Worm (Caenorhabditis elegans) whole organism, L2 larva: Measurements from ENCODE around the gene srr-8.

Source experiments
- alr-1 ChIP-seq: fragments of 150-350 bp; optimal IDR thresholded peaks from 2 replicates; lab custom pipeline; 2014; ENCODE audit warnings: missing biosample characterization, missing genetic modification characterization
- aly-2 ChIP-seq: fragments of 150-350 bp; optimal IDR thresholded peaks from 2 replicates; lab custom pipeline; 2014; ENCODE audit warnings: missing biosample characterization, missing genetic modification characterization
- ama-1 ChIP-seq: fragments of 150-350 bp; optimal IDR thresholded peaks from 2 replicates; lab custom pipeline; 2018; ENCODE audit warnings: inconsistent platforms
- crh-2 ChIP-seq: sonication (generic microtip); optimal IDR thresholded peaks from 2 replicates; lab custom pipeline; 2017; ENCODE audit warnings: missing biosample characterization, missing genetic modification characterization
- elt-1 ChIP-seq: fragments of 150-350 bp; optimal IDR thresholded peaks from 2 replicates; lab custom pipeline; 2014; ENCODE audit warnings: missing biosample characterization, missing genetic modification characterization
- fos-1 ChIP-seq: fragments of 150-350 bp; optimal IDR thresholded peaks from 2 replicates; lab custom pipeline; 2014; ENCODE audit warnings: missing biosample characterization, missing genetic modification characterization
- nhr-237 ChIP-seq: fragments of 150-350 bp; optimal IDR thresholded peaks from 2 replicates; lab custom pipeline; 2014; ENCODE audit warnings: missing biosample characterization, missing genetic modification characterization
- nhr-77 ChIP-seq: fragments of 150-350 bp; optimal IDR thresholded peaks from 2 replicates; lab custom pipeline; 2014; ENCODE audit warnings: missing biosample characterization, missing genetic modification characterization
- snpc-4 ChIP-seq: fragments of 150-350 bp; optimal IDR thresholded peaks from 2 replicates; lab custom pipeline; 2014; ENCODE audit warnings: missing biosample characterization, missing genetic modification characterization
- unc-62 ChIP-seq: fragments of 150-350 bp; optimal IDR thresholded peaks from 2 replicates; lab custom pipeline; 2014; ENCODE audit warnings: missing biosample characterization, missing genetic modification reagents, missing genetic modification characterization
- ztf-4 ChIP-seq: fragments of 150-350 bp; optimal IDR thresholded peaks from 2 replicates; lab custom pipeline; 2014; ENCODE audit warnings: missing biosample characterization, missing genetic modification characterization

- TF ChIP-seq nhr-77 (tag; lab: Kevin White, UChicago), result no peak
- TF ChIP-seq unc-62, result no peak
- TF ChIP-seq alr-1, result no peak
- no peak for TF ChIP-seq ama-1 (lab: Kevin White, UChicago)
- no peak for TF ChIP-seq ztf-4
- no peak for TF ChIP-seq crh-2
- no peak for TF ChIP-seq fos-1
- TF ChIP-seq aly-2 (tag; lab: Kevin White, UChicago), result no peak
- TF ChIP-seq elt-1, result no peak
- no peak for TF ChIP-seq nhr-237
- no peak for TF ChIP-seq snpc-4 (tag; lab: Kevin White, UChicago)
Observed at ce11 chrV:4975140-4975539, 26.3 kb upstream of the srr-8 start, which contains the start of gene F26G5.1.
